Fruit fly (Drosophila melanogaster) whole organism, embryonic: ENCODE data around the gene RpS14a.

ENCODE experiments used
- CG11456 ChIP-seq: fragments of 200-800 bp; sonication (Bioruptor generic); IDR thresholded peaks from 3 replicates; pipeline ENCODE4 v1.3.6; 2022; ENCODE audit warnings: missing biosample characterization, missing genetic modification characterization
- CG11560 ChIP-seq: fragments of 200-800 bp; sonication (Bioruptor generic); IDR thresholded peaks from 3 replicates; pipeline ENCODE4 v1.3.6; 2022; ENCODE audit warnings: missing biosample characterization, missing genetic modification characterization
- CG13775 ChIP-seq: fragments of 200-800 bp; sonication (Bioruptor generic); optimal IDR thresholded peaks from 3 replicates; lab custom pipeline; 2017; ENCODE audit warnings: missing biosample characterization, mild to moderate bottlenecking, missing genetic modification characterization
- CG14860 ChIP-seq: fragments of 200-800 bp; sonication (Bioruptor generic); IDR thresholded peaks from 3 replicates; pipeline ENCODE4 v1.3.6; 2022; ENCODE audit warnings: missing biosample characterization, missing genetic modification characterization; ENCODE audit not compliant: partially characterized antibody
- CG15269 ChIP-seq: fragments of 200-800 bp; sonication (Bioruptor generic); optimal IDR thresholded peaks from 2 replicates; lab custom pipeline; 2018; ENCODE audit warnings: missing biosample characterization, mild to moderate bottlenecking, missing genetic modification characterization, moderate library complexity
- CG16813 ChIP-seq: fragments of 200-800 bp; sonication (Bioruptor generic); IDR thresholded peaks from 3 replicates; pipeline ENCODE4 v1.3.6; 2022; ENCODE audit warnings: missing biosample characterization, missing genetic modification characterization; ENCODE audit not compliant: partially characterized antibody
- CG17186 ChIP-seq: fragments of 200-800 bp; sonication (Bioruptor generic); optimal IDR thresholded peaks from 3 replicates; lab custom pipeline; 2017; ENCODE audit warnings: missing biosample characterization, missing genetic modification reagents, missing genetic modification characterization
- CG17328 ChIP-seq: fragments of 200-800 bp; sonication (Bioruptor generic); IDR thresholded peaks from 2 replicates; pipeline ENCODE4 v1.3.6; 2022; ENCODE audit warnings: missing biosample characterization, missing genetic modification characterization
- CG17359 ChIP-seq: fragments of 200-800 bp; sonication (Bioruptor generic); optimal IDR thresholded peaks from 3 replicates; lab custom pipeline; 2018; ENCODE audit warnings: missing biosample characterization, mild to moderate bottlenecking, missing genetic modification characterization, moderate library complexity
- CG1792 ChIP-seq: fragments of 200-800 bp; sonication (Bioruptor generic); optimal IDR thresholded peaks from 2 replicates; lab custom pipeline; 2016; ENCODE audit warnings: missing biosample characterization, missing genetic modification characterization
- CG18262 ChIP-seq: fragments of 200-800 bp; optimal IDR thresholded peaks from 3 replicates; lab custom pipeline; 2019; ENCODE audit warnings: missing biosample characterization, mild to moderate bottlenecking, missing genetic modification characterization, moderate library complexity
- CG2116 ChIP-seq: fragments of 200-800 bp; sonication (Bioruptor generic); optimal IDR thresholded peaks from 3 replicates; lab custom pipeline; 2018; ENCODE audit warnings: missing biosample characterization, mild to moderate bottlenecking, missing genetic modification characterization
- CG2199 ChIP-seq: fragments of 200-800 bp; sonication (Bioruptor generic); IDR thresholded peaks from 3 replicates; pipeline ENCODE4 v1.3.6; 2022; ENCODE audit warnings: missing biosample characterization, missing genetic modification characterization
- CG30403 ChIP-seq: fragments of 200-800 bp; sonication (Bioruptor generic); optimal IDR thresholded peaks from 3 replicates; lab custom pipeline; 2016; ENCODE audit warnings: missing biosample characterization, missing genetic modification characterization
- CG30431 ChIP-seq: fragments of 200-800 bp; sonication (Bioruptor generic); optimal IDR thresholded peaks from 2 replicates; lab custom pipeline; 2017; ENCODE audit warnings: missing biosample characterization, missing genetic modification characterization
- CG3407 ChIP-seq: fragments of 200-800 bp; sonication (Bioruptor generic); optimal IDR thresholded peaks from 2 replicates; lab custom pipeline; 2018; ENCODE audit warnings: missing biosample characterization, mild to moderate bottlenecking, missing genetic modification characterization
- CG4424 ChIP-seq: fragments of 200-800 bp; sonication (Bioruptor generic); optimal IDR thresholded peaks from 3 replicates; lab custom pipeline; 2016; ENCODE audit warnings: missing biosample characterization, missing genetic modification characterization
- CG7839 ChIP-seq: fragments of 200-800 bp; sonication (Bioruptor generic); optimal IDR thresholded peaks from 3 replicates; lab custom pipeline; 2018; ENCODE audit warnings: missing biosample characterization, mild to moderate bottlenecking, missing genetic modification characterization, moderate library complexity
- CG7987 ChIP-seq: fragments of 200-800 bp; sonication (Bioruptor generic); optimal IDR thresholded peaks from 2 replicates; lab custom pipeline; 2018; ENCODE audit warnings: missing biosample characterization, mild to moderate bottlenecking, missing genetic modification characterization, moderate library complexity
- CG8089 ChIP-seq: fragments of 200-800 bp; sonication (Bioruptor generic); optimal IDR thresholded peaks from 3 replicates; lab custom pipeline; 2016; ENCODE audit warnings: missing biosample characterization, missing genetic modification characterization
- CG9215 ChIP-seq: fragments of 200-800 bp; sonication (Bioruptor generic); IDR thresholded peaks from 2 replicates; pipeline ENCODE4 v1.3.6; 2022; ENCODE audit warnings: missing biosample characterization, missing genetic modification characterization
- CG9727 ChIP-seq: fragments of 200-800 bp; sonication (Bioruptor generic); optimal IDR thresholded peaks from 3 replicates; lab custom pipeline; 2017; ENCODE audit warnings: missing biosample characterization, mild to moderate bottlenecking, missing genetic modification characterization
- CG9817 ChIP-seq: fragments of 200-800 bp; sonication (Bioruptor generic); optimal IDR thresholded peaks from 2 replicates; lab custom pipeline; 2018; ENCODE audit warnings: missing biosample characterization, mild to moderate bottlenecking, missing genetic modification characterization, moderate library complexity
- Dfd ChIP-seq, 2 experiments: fragments of >200 bp; optimal IDR thresholded peaks; 2 replicates each; lab custom pipeline; 2017; ENCODE audit warnings: missing biosample characterization in 2 of 2, missing genetic modification characterization in 2 of 2
- H2.0 ChIP-seq: fragments of 200-800 bp; sonication (Bioruptor generic); IDR thresholded peaks from 2 replicates; pipeline ENCODE4 v1.3.6; 2022; ENCODE audit warnings: missing biosample characterization, missing genetic modification characterization
- Max ChIP-seq: fragments of 200-800 bp; sonication (Bioruptor generic); optimal IDR thresholded peaks from 2 replicates; lab custom pipeline; 2016; ENCODE audit warnings: missing biosample characterization, mild to moderate bottlenecking, missing genetic modification characterization
- Med ChIP-seq: fragments of 200-800 bp; sonication (Bioruptor generic); peaks from one replicate; lab custom pipeline; 2016; ENCODE audit warnings: missing biosample characterization, missing genetic modification characterization, mild to moderate bottlenecking, inconsistent platforms, moderate library complexity
- Meics ChIP-seq: fragments of 200-800 bp; sonication (Bioruptor generic); optimal IDR thresholded peaks from 2 replicates; lab custom pipeline; 2017; ENCODE audit warnings: missing biosample characterization, mild to moderate bottlenecking, missing genetic modification characterization
- Oli ChIP-seq: fragments of 200-800 bp; sonication (Bioruptor generic); optimal IDR thresholded peaks from 2 replicates; lab custom pipeline; 2018; ENCODE audit warnings: missing biosample characterization, mild to moderate bottlenecking, missing genetic modification characterization, moderate library complexity
- Optix ChIP-seq: fragments of 200-800 bp; sonication (Bioruptor generic); IDR thresholded peaks from 3 replicates; pipeline ENCODE4 v1.3.6; 2022; ENCODE audit warnings: missing biosample characterization, missing genetic modification characterization
- Rfx ChIP-seq: fragments of 200-800 bp; sonication (Bioruptor generic); IDR thresholded peaks from 2 replicates; pipeline ENCODE4 v1.3.6; 2022; ENCODE audit warnings: missing biosample characterization, missing genetic modification characterization
- Tbp ChIP-seq: fragments of >200 bp; optimal IDR thresholded peaks from 2 replicates; lab custom pipeline; 2018; ENCODE audit warnings: missing biosample characterization, missing genetic modification characterization
- aop ChIP-seq: fragments of 200-800 bp; sonication (Bioruptor generic); IDR thresholded peaks from 2 replicates; pipeline ENCODE4 v1.3.6; 2022; ENCODE audit warnings: missing biosample characterization, missing genetic modification characterization
- ci ChIP-seq: fragments of 200-800 bp; sonication (Bioruptor generic); IDR thresholded peaks from 3 replicates; pipeline ENCODE4 v1.3.6; 2022; ENCODE audit warnings: missing biosample characterization, missing genetic modification characterization
- crc ChIP-seq: fragments of 200-800 bp; sonication (Bioruptor generic); optimal IDR thresholded peaks from 2 replicates; lab custom pipeline; 2016; ENCODE audit warnings: missing biosample characterization, missing genetic modification characterization
- da ChIP-seq: fragments of 200-800 bp; sonication (Bioruptor generic); optimal IDR thresholded peaks from 2 replicates; lab custom pipeline; 2016; ENCODE audit warnings: missing biosample characterization, missing genetic modification characterization
- dysf ChIP-seq: fragments of 200-800 bp; sonication (Bioruptor generic); IDR thresholded peaks from 3 replicates; pipeline ENCODE4 v1.3.6; 2022; ENCODE audit warnings: missing biosample characterization, missing genetic modification characterization
- fd64A ChIP-seq: fragments of 200-800 bp; sonication (Bioruptor generic); optimal IDR thresholded peaks from 3 replicates; lab custom pipeline; 2018; ENCODE audit warnings: missing biosample characterization, mild to moderate bottlenecking, missing genetic modification characterization
- gem ChIP-seq: fragments of 200-800 bp; sonication (Bioruptor generic); optimal IDR thresholded peaks from 2 replicates; lab custom pipeline; 2019; ENCODE audit warnings: missing biosample characterization, mild to moderate bottlenecking, missing genetic modification characterization, moderate library complexity
- kni ChIP-seq: fragments of 200-800 bp; sonication (Bioruptor generic); optimal IDR thresholded peaks from 3 replicates; lab custom pipeline; 2017; ENCODE audit warnings: mild to moderate bottlenecking, missing biosample characterization, missing genetic modification reagents, missing genetic modification characterization
- lov ChIP-seq, 2 experiments: fragments of 200-800 bp in 1 of 2; fragments of >200 bp in 1 of 2; sonication (Bioruptor generic) in 1 of 2; IDR thresholded peaks in 1 of 2; optimal IDR thresholded peaks in 1 of 2; 2 replicates in 1 of 2; 3 replicates in 1 of 2; pipeline versions ENCODE4 v1.3.6 to Lab custom; 2017 to 2022; ENCODE audit warnings: missing biosample characterization in 1 of 2, missing genetic modification characterization in 1 of 2
- peb ChIP-seq: fragments of 200-800 bp; sonication (Bioruptor generic); IDR thresholded peaks from 2 replicates; pipeline ENCODE4 v1.3.6; 2022; ENCODE audit warnings: missing biosample characterization, missing genetic modification characterization
- pnt ChIP-seq: fragments of 200-800 bp; sonication (Bioruptor generic); optimal IDR thresholded peaks from 3 replicates; lab custom pipeline; 2016; ENCODE audit warnings: missing biosample characterization, missing genetic modification characterization
- prd ChIP-seq, 3 experiments: fragments of >200 bp in 2 of 3; fragments of 200-800 bp in 1 of 3; sonication (Bioruptor generic) in 1 of 3; optimal IDR thresholded peaks in 2 of 3; IDR thresholded peaks in 1 of 3; 2 replicates in 2 of 3; 3 replicates in 1 of 3; pipeline versions ENCODE4 v1.3.6 to Lab custom; 2017 to 2022; ENCODE audit warnings: missing biosample characterization in 1 of 3, missing genetic modification characterization in 1 of 3
- salm ChIP-seq: fragments of 200-800 bp; sonication (Bioruptor generic); optimal IDR thresholded peaks from 2 replicates; lab custom pipeline; 2018; ENCODE audit warnings: missing biosample characterization, mild to moderate bottlenecking, missing genetic modification characterization
- tll ChIP-seq, 2 experiments: fragments of 200-800 bp in 1 of 2; fragments of >200 bp in 1 of 2; sonication (Bioruptor generic) in 1 of 2; optimal IDR thresholded peaks; 2 replicates each; lab custom pipeline; 2017 to 2019; ENCODE audit warnings: missing biosample characterization in 2 of 2, missing genetic modification characterization in 2 of 2, mild to moderate bottlenecking in 1 of 2, moderate library complexity in 1 of 2
- vfl ChIP-seq: fragments of 200-800 bp; sonication (Bioruptor generic); optimal IDR thresholded peaks from 2 replicates; lab custom pipeline; 2016; ENCODE audit warnings: missing biosample characterization, missing genetic modification characterization

The RpS14a gene

DNA sequence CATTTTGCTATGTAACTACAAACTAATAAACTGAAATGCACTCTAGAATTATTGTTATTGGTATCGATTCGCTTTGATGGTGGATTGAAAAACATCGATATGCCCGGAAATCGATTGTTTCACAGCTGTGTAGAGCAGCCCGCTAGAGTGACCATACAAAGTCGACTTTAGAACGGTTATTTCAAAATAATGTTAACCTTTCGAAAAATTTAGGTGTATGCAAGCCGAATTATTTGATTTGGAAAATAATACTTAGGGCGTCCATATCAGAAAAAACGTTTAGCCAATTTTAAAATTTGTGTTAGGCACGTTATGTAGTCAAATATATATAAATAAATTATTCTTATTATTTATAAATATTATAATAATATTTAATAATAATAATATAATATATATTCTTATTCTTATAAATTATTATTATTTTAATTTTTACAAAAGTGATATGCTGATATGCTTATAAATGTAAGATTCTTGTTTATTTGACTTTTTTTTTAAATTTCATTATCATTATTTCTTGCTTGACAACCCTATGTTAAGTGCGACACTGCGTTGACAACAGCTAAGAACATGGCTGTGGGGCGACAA is 34.8 kb downstream of the RpS14a start, which contains the start of gene sws (continued):
- no peak for TF ChIP-seq da (GFP tag; lab: Kevin White, UChicago)
- no peak for TF ChIP-seq CG30431 (GFP tag; lab: Kevin White, UChicago)
- TF ChIP-seq CG2116 (GFP tag; lab: Kevin White, UChicago): peak; percentile 96
- no peak; the same call in 1 of the 2 replicates for TF ChIP-seq Rfx
- TF ChIP-seq Meics (GFP tag; lab: Kevin White, UChicago): peak; percentile 53
- TF ChIP-seq CG9215 (GFP tag; lab: Robert Waterston, UW): no peak
- peak; percentile 60 for TF ChIP-seq CG30403
- peak; percentile 48 for TF ChIP-seq CG15269

DNA sequence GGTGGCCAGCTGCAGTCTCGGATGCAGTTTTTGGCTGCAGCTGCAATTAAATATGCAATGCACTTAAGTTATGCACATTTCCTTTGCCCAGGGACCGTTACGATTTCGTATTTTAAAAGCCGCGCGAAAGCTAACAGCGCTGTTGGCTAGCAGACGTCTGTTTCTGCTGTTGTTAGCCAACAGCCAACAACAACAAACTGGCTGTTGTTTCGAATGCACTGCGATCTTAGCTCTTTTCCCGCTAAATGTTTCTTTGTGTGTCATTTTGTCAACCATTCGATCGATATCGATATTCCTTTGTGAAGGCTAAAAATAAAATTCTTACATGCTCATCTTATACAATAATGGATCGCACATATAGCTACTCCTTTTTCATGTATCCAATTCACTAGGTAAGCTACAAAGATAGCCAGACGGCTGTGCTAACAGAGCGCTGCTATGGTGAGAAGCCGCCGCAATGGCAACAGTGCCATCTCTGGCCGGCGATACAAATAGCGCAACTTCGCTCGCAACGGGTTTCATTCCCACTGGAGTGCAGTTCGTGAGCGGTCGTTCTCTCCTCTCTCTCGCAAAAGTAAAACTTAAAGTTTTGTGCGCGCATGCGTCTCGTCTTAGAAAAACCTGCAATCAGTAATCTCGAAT is 35.8 kb downstream of the RpS14a start:
- peak; percentile 88 for TF ChIP-seq Tbp (GFP tag; lab: Kevin White, UChicago)
- TF ChIP-seq CG7987 (GFP tag; lab: Kevin White, UChicago): no peak
- TF ChIP-seq CG7839 (tag; lab: Kevin White, UChicago): peak; percentile 0
- TF ChIP-seq fd64A (GFP tag; lab: Kevin White, UChicago): no peak
- peak; percentile 58; the same call in 1 of the 3 replicates for TF ChIP-seq ci (GFP tag; lab: Robert Waterston, UW)
- TF ChIP-seq prd (optimal IDR thresholded peaks at IDR 0.05; lab: Kevin White, UChicago): no peak
- TF ChIP-seq prd (GFP tag; IDR thresholded peaks at IDR 0.05; lab: Robert Waterston, UW): no peak
- peak; percentile 73 for TF ChIP-seq Med (GFP tag; lab: Kevin White, UChicago)
- TF ChIP-seq CG9727: no peak
- TF ChIP-seq CG2199: no peak
- no peak for TF ChIP-seq tll (GFP tag; optimal IDR thresholded peaks at IDR 0.05; lab: Kevin White, UChicago)
- no peak for TF ChIP-seq CG8089 (GFP tag; lab: Kevin White, UChicago)
- no peak for TF ChIP-seq CG14860
- no peak for TF ChIP-seq H2.0 (GFP tag; lab: Robert Waterston, UW)
- TF ChIP-seq Max (GFP tag; lab: Kevin White, UChicago): no peak
- peak; percentile 16 for TF ChIP-seq CG4424 (GFP tag; lab: Kevin White, UChicago)
- peak; percentile 33; the same call in 1 of the 2 replicates for TF ChIP-seq CG17328 (GFP tag; lab: Robert Waterston, UW)
- no peak for TF ChIP-seq CG16813
- no peak for TF ChIP-seq pnt (GFP tag; lab: Kevin White, UChicago)
- no peak for TF ChIP-seq Dfd (GFP tag; optimal IDR thresholded peaks at IDR 0.05; lab: Kevin White, UChicago)
- TF ChIP-seq vfl (GFP tag; lab: Kevin White, UChicago): no peak
- TF ChIP-seq CG11560: no peak
- peak; percentile 54 for TF ChIP-seq kni
- TF ChIP-seq CG11456: no peak
- no peak for TF ChIP-seq salm
- no peak for TF ChIP-seq CG13775 (GFP tag; lab: Kevin White, UChicago)
- peak; percentile 15 for TF ChIP-seq CG17186
- no peak for TF ChIP-seq lov (optimal IDR thresholded peaks at IDR 0.05; lab: Kevin White, UChicago)
- no peak for TF ChIP-seq lov (GFP tag; IDR thresholded peaks at IDR 0.05; lab: Robert Waterston, UW)
- 0 out of 3 replicates have a peak, but pooled peaks have one; percentile 18 for TF ChIP-seq Optix (GFP tag; lab: Robert Waterston, UW)
- peak; percentile 1 for TF ChIP-seq gem
- TF ChIP-seq dysf (GFP tag; lab: Robert Waterston, UW): no peak
- TF ChIP-seq crc (GFP tag; lab: Kevin White, UChicago): no peak
- no peak for TF ChIP-seq aop (GFP tag; lab: Robert Waterston, UW)
- no peak for TF ChIP-seq Rfx
- TF ChIP-seq peb (GFP tag; lab: Robert Waterston, UW): no peak
- no peak for TF ChIP-seq CG3407 (GFP tag; lab: Kevin White, UChicago)
- TF ChIP-seq CG18262 (tag; lab: Kevin White, UChicago): no peak
- TF ChIP-seq CG17359 (tag; lab: Kevin White, UChicago): no peak
- no peak for TF ChIP-seq CG9817 (tag; lab: Kevin White, UChicago)
- no peak for TF ChIP-seq Oli (tag; lab: Kevin White, UChicago)
- no peak for TF ChIP-seq CG1792
